Worm (Caenorhabditis elegans): ENCODE results near the gene npr-28.

Gene npr-28

ce11 chrX:8310747-8311146 is 40.1 kb downstream of the npr-28 start:
- no peak for TF ChIP-seq lin-13 (tag; optimal IDR thresholded peaks at IDR 0.05)
- no peak for TF ChIP-seq nhr-237 (tag; optimal IDR thresholded peaks at IDR 0.05)
- no peak for TF ChIP-seq cnd-1 (tag; optimal IDR thresholded peaks at IDR 0.05)
- no peak for TF ChIP-seq nhr-2 (tag; optimal IDR thresholded peaks at IDR 0.05)
- no peak for TF ChIP-seq bed-3 (GFP tag; optimal IDR thresholded peaks at IDR 0.05)
- no peak for TF ChIP-seq nhr-76 (tag; optimal IDR thresholded peaks at IDR 0.05)
- no peak for TF ChIP-seq unc-62 (GFP tag; optimal IDR thresholded peaks at IDR 0.05)
- no peak for TF ChIP-seq ces-1 (GFP tag; optimal IDR thresholded peaks at IDR 0.05)
- no peak for TF ChIP-seq unc-39 (tag; optimal IDR thresholded peaks at IDR 0.05)
- no peak for TF ChIP-seq nhr-28 (tag; optimal IDR thresholded peaks at IDR 0.05)
- no peak for TF ChIP-seq ceh-39 (tag; optimal IDR thresholded peaks at IDR 0.05)
- TF ChIP-seq mep-1 (tag; optimal IDR thresholded peaks at IDR 0.05), result no peak
- TF ChIP-seq hlh-1 (tag; optimal IDR thresholded peaks at IDR 0.05), result no peak
- no peak for TF ChIP-seq pha-4 (tag; optimal IDR thresholded peaks at IDR 0.05)
- no peak for TF ChIP-seq elt-3 (tag; optimal IDR thresholded peaks at IDR 0.05)
- TF ChIP-seq mab-5 (tag; optimal IDR thresholded peaks at IDR 0.05), result no peak
- no peak for TF ChIP-seq ham-2 (GFP tag; optimal IDR thresholded peaks at IDR 0.05)

DNA sequence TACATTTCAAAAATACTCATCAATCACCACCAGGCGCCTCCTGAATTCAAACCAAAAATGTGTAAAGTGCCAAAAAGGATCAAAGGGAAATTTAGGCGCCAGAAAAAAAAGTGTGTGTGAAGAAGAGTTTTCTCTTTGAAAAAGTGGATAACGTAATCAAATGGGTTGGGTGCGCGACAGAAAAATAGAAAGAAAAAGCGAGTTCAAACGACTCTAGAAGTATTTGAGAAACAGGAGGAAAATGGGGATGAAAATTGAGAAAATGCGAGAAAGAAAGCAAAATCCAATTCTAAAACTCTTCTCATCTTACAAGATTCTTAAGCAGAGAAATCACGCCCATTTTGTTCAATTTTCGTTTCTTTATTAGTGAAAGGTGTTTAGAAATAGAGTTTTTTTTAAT is 42.4 kb downstream of the npr-28 start:
- TF ChIP-seq unc-39 (tag; optimal IDR thresholded peaks at IDR 0.05) (no peak), ces-1 (GFP tag; optimal IDR thresholded peaks at IDR 0.05) (peak; percentile 75)

ce11 chrX:8307600-8307999 is 43.3 kb downstream of the npr-28 start, which contains the start of gene R09F10.5:
Gene R09F10.5, minus strand, starts transcription at chrX:8307700.
- TF ChIP-seq nhr-76 (tag; optimal IDR thresholded peaks at IDR 0.05) (no peak), ceh-43 (GFP tag; optimal IDR thresholded peaks at IDR 0.05) (no peak), lsy-2 (tag; optimal IDR thresholded peaks at IDR 0.05) (no peak), nhr-12 (tag; optimal IDR thresholded peaks at IDR 0.05) (no peak), ham-2 (GFP tag; optimal IDR thresholded peaks at IDR 0.05) (no peak), bed-3 (GFP tag; optimal IDR thresholded peaks at IDR 0.05) (no peak), lin-32 (GFP tag; optimal IDR thresholded peaks at IDR 0.05) (no peak), unc-39 (tag; optimal IDR thresholded peaks at IDR 0.05) (no peak), mep-1 (tag; optimal IDR thresholded peaks at IDR 0.05) (no peak), snpc-4 (tag; optimal IDR thresholded peaks at IDR 0.05) (no peak)

DNA sequence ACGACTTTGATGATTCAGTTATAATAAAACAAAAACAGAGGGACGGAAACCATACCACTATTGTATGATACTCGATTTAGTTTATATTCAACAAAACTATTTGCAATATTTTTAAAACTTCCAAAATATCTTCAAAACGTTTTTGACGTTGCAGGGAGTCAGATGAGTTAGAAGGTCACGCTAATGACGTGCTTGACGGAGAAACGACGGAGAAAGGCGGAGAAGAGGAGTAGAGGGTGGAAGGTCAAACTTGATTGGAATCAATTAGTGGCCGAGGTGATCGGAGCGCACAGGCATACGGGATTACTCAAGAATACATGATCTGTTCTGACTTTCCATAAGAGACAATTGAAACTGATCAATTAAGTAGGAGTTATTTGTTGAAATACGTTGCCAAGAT is 48.1 kb downstream of the npr-28 start:
- TF ChIP-seq elt-3 (tag; optimal IDR thresholded peaks at IDR 0.05) (no peak), nhr-237 (tag; optimal IDR thresholded peaks at IDR 0.05) (no peak), unc-62 (GFP tag; optimal IDR thresholded peaks at IDR 0.05) (no peak), pha-4 (tag; optimal IDR thresholded peaks at IDR 0.05) (no peak), unc-120 (tag; optimal IDR thresholded peaks at IDR 0.05; ENCODE audit: poor library complexity, severe bottlenecking) (no peak), ham-2 (GFP tag; optimal IDR thresholded peaks at IDR 0.05) (no peak), unc-39 (tag; optimal IDR thresholded peaks at IDR 0.05) (no peak), cnd-1 (tag; optimal IDR thresholded peaks at IDR 0.05) (no peak)

ce11 chrX:8302299-8302698 is 48.6 kb downstream of the npr-28 start, which contains the start of gene inx-5:
Gene inx-5, minus strand, starts transcription at chrX:8302399.
- TF ChIP-seq tbx-8 (GFP tag; optimal IDR thresholded peaks at IDR 0.05), result no peak
- TF ChIP-seq nhr-12 (tag; optimal IDR thresholded peaks at IDR 0.05), result no peak

DNA sequence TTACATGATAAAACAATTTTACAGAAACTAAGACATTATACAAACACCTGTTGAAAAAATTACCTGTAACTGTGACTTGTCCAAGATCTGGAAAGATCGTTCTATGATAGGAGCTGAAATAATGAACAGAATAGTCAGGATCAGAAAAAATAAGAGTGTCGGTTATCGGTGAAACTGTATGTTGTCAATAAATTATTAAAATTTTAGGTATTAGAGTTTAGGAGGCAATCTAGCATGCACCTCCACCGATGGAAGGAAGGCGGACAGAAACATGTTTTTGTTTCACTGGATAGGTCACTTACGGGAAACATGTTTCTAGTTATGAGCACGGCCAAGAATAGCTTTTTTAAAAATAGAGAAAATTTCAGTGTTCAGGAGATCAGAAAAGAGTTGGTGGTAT is 51.3 kb downstream of the npr-28 start, which contains the start of gene ced-13:
Gene ced-13, minus strand, starts transcription at position 101 of the 400 bp plus-strand sequence.
- no peak for TF ChIP-seq nhr-237 (tag; optimal IDR thresholded peaks at IDR 0.05)
